Fruit fly (Drosophila melanogaster) whole organism, embryonic: Measurements from ENCODE around the gene Pex11c.

ENCODE experiments used
- Antp ChIP-seq: fragments of 200-800 bp; sonication (Bioruptor generic); optimal IDR thresholded peaks from 3 replicates; lab custom pipeline; 2016; ENCODE audit warnings: missing biosample characterization, missing genetic modification characterization
- Awh ChIP-seq: fragments of 200-800 bp; sonication (Bioruptor generic); IDR thresholded peaks from 2 replicates; pipeline ENCODE4, ENCODE4 v1.3.6; 2022; ENCODE audit warnings: missing biosample characterization, missing genetic modification characterization
- CG10209 ChIP-seq: fragments of 200-800 bp; sonication (Bioruptor generic); optimal IDR thresholded peaks from 3 replicates; lab custom pipeline; 2017; ENCODE audit warnings: missing biosample characterization, mild to moderate bottlenecking, missing genetic modification characterization, missing genetic modification reagents
- CG10979 ChIP-seq: fragments of 200-800 bp; sonication (Bioruptor generic); optimal IDR thresholded peaks from 2 replicates; lab custom pipeline; 2018; ENCODE audit warnings: missing biosample characterization, mild to moderate bottlenecking, missing genetic modification characterization, moderate library complexity
- CG12236 ChIP-seq: fragments of 200-800 bp; sonication (Bioruptor generic); optimal IDR thresholded peaks from 2 replicates; lab custom pipeline; 2016; ENCODE audit warnings: missing biosample characterization, missing genetic modification characterization
- CG12769 ChIP-seq: fragments of 200-800 bp; sonication (Bioruptor generic); optimal IDR thresholded peaks from 2 replicates; lab custom pipeline; 2019; ENCODE audit warnings: missing biosample characterization, mild to moderate bottlenecking, missing genetic modification characterization, moderate library complexity
- CG15479 ChIP-seq: fragments of 200-800 bp; sonication (Bioruptor generic); optimal IDR thresholded peaks from 3 replicates; lab custom pipeline; 2019; ENCODE audit warnings: missing biosample characterization, mild to moderate bottlenecking, missing genetic modification characterization, moderate library complexity
- CG1602 ChIP-seq: fragments of 200-800 bp; sonication (Bioruptor generic); optimal IDR thresholded peaks from 3 replicates; lab custom pipeline; 2016; ENCODE audit warnings: missing biosample characterization, missing genetic modification characterization
- CG16863 ChIP-seq: fragments of 200-800 bp; sonication (Bioruptor generic); optimal IDR thresholded peaks from 3 replicates; lab custom pipeline; 2016; ENCODE audit warnings: missing biosample characterization, missing genetic modification characterization
- CG17359 ChIP-seq: fragments of 200-800 bp; sonication (Bioruptor generic); optimal IDR thresholded peaks from 3 replicates; lab custom pipeline; 2018; ENCODE audit warnings: missing biosample characterization, mild to moderate bottlenecking, missing genetic modification characterization, moderate library complexity
- CG2199 ChIP-seq: fragments of 200-800 bp; sonication (Bioruptor generic); IDR thresholded peaks from 3 replicates; pipeline ENCODE4 v1.3.6; 2022; ENCODE audit warnings: missing biosample characterization, missing genetic modification characterization
- CG31441 ChIP-seq: fragments of 200-800 bp; sonication (Bioruptor generic); IDR thresholded peaks from 2 replicates; pipeline ENCODE4 v1.3.6; 2022; ENCODE audit warnings: missing biosample characterization, missing genetic modification characterization
- CG32532 ChIP-seq: fragments of 200-800 bp; sonication (Bioruptor generic); IDR thresholded peaks from 2 replicates; pipeline ENCODE4 v1.3.6; 2022; ENCODE audit warnings: missing biosample characterization, missing genetic modification characterization
- CG32767 ChIP-seq: fragments of 200-800 bp; sonication (Bioruptor generic); IDR thresholded peaks from 2 replicates; pipeline ENCODE4 v1.3.6; 2022; ENCODE audit warnings: missing biosample characterization, missing genetic modification characterization
- CG34224 ChIP-seq: fragments of 200-800 bp; sonication (Bioruptor generic); IDR thresholded peaks from 3 replicates; pipeline ENCODE4 v1.3.6; 2022; ENCODE audit warnings: missing biosample characterization, missing genetic modification characterization; ENCODE audit not compliant: partially characterized antibody
- CG4328 ChIP-seq: fragments of 200-800 bp; sonication (Bioruptor generic); optimal IDR thresholded peaks from 3 replicates; lab custom pipeline; 2017; ENCODE audit warnings: missing biosample characterization, missing genetic modification reagents, missing genetic modification characterization
- CG4617 ChIP-seq: fragments of 200-800 bp; sonication (Bioruptor generic); optimal IDR thresholded peaks from 3 replicates; lab custom pipeline; 2016; ENCODE audit warnings: missing biosample characterization, missing genetic modification characterization, borderline replicate concordance
- CG4854 ChIP-seq: fragments of 200-800 bp; sonication (Bioruptor generic); optimal IDR thresholded peaks from 2 replicates; lab custom pipeline; 2016; ENCODE audit warnings: missing biosample characterization, missing genetic modification characterization, inconsistent platforms
- CG6272 ChIP-seq: fragments of 200-800 bp; sonication (Bioruptor generic); IDR thresholded peaks from 2 replicates; pipeline ENCODE4 v1.3.6; 2022; ENCODE audit warnings: missing biosample characterization, missing genetic modification characterization
- CG6683 ChIP-seq: fragments of 200-800 bp; sonication (Bioruptor generic); optimal IDR thresholded peaks from 2 replicates; lab custom pipeline; 2017; ENCODE audit warnings: missing biosample characterization, mild to moderate bottlenecking, missing genetic modification characterization, missing genetic modification reagents
- CrebB ChIP-seq: fragments of 200-800 bp; sonication (Bioruptor generic); optimal IDR thresholded peaks from 3 replicates; lab custom pipeline; 2018; ENCODE audit warnings: missing biosample characterization, mild to moderate bottlenecking, missing genetic modification characterization
- Dbx ChIP-seq: fragments of 200-800 bp; sonication (Bioruptor generic); IDR thresholded peaks from 3 replicates; pipeline ENCODE4 v1.3.6; 2022; ENCODE audit warnings: missing biosample characterization, missing genetic modification characterization
- Dek ChIP-seq: fragments of 200-800 bp; sonication (Bioruptor generic); optimal IDR thresholded peaks from 3 replicates; lab custom pipeline; 2019; ENCODE audit warnings: missing biosample characterization, mild to moderate bottlenecking, missing genetic modification characterization, moderate library complexity
- Dfd ChIP-seq, 2 experiments: fragments of >200 bp; optimal IDR thresholded peaks; 2 replicates each; lab custom pipeline; 2017; ENCODE audit warnings: missing biosample characterization in 2 of 2, missing genetic modification characterization in 2 of 2
- Dll ChIP-seq: fragments of 200-800 bp; sonication (Bioruptor generic); IDR thresholded peaks from 4 replicates; pipeline ENCODE4 v1.3.6; 2022; ENCODE audit warnings: missing biosample characterization, missing genetic modification characterization; ENCODE audit not compliant: partially characterized antibody
- Hr51 ChIP-seq, 2 experiments: fragments of 200-800 bp; sonication (Bioruptor generic); optimal IDR thresholded peaks; 2 replicates in 1 of 2; 3 replicates in 1 of 2; lab custom pipeline; 2016 to 2018; ENCODE audit warnings: missing biosample characterization in 2 of 2, missing genetic modification characterization in 2 of 2, mild to moderate bottlenecking in 1 of 2, moderate library complexity in 1 of 2
- Jarid2 ChIP-seq: fragments of 200-800 bp; sonication (Bioruptor generic); optimal IDR thresholded peaks from 3 replicates; lab custom pipeline; 2017; ENCODE audit warnings: mild to moderate bottlenecking, missing biosample characterization, missing genetic modification reagents, missing genetic modification characterization
- Lhr ChIP-seq: fragments of 200-800 bp; sonication (Bioruptor generic); optimal IDR thresholded peaks from 3 replicates; lab custom pipeline; 2017; ENCODE audit warnings: mild to moderate bottlenecking, missing biosample characterization, missing genetic modification reagents, missing genetic modification characterization
- Mad ChIP-seq: fragments of 200-800 bp; sonication (Bioruptor generic); optimal IDR thresholded peaks from 2 replicates; lab custom pipeline; 2016; ENCODE audit warnings: missing biosample characterization, missing genetic modification characterization
- Mrtf ChIP-seq: fragments of 200-800 bp; sonication (Bioruptor generic); IDR thresholded peaks from 3 replicates; pipeline ENCODE4 v1.3.6; 2022; ENCODE audit warnings: missing biosample characterization, missing genetic modification characterization
- Sox100B ChIP-seq: fragments of 200-800 bp; sonication (Bioruptor generic); optimal IDR thresholded peaks from 3 replicates; lab custom pipeline; 2018; ENCODE audit warnings: missing biosample characterization, mild to moderate bottlenecking, missing genetic modification characterization
- TFAM ChIP-seq: fragments of 200-800 bp; sonication (Bioruptor generic); optimal IDR thresholded peaks from 2 replicates; lab custom pipeline; 2017; ENCODE audit warnings: missing biosample characterization, missing genetic modification characterization, inconsistent platforms
- Taf1 ChIP-seq: fragments of 200-800 bp; sonication (Bioruptor generic); IDR thresholded peaks from 2 replicates; pipeline ENCODE4 v1.3.6; 2022; ENCODE audit warnings: missing biosample characterization, missing genetic modification characterization
- Usf ChIP-seq: fragments of 200-800 bp; sonication (Bioruptor generic); optimal IDR thresholded peaks from 2 replicates; lab custom pipeline; 2017; ENCODE audit warnings: missing genotype, missing biosample characterization, missing genetic modification characterization
- Vsx1 ChIP-seq: fragments of 200-800 bp; sonication (Bioruptor generic); optimal IDR thresholded peaks from 2 replicates; lab custom pipeline; 2017; ENCODE audit warnings: missing biosample characterization, mild to moderate bottlenecking, missing genetic modification characterization, missing genetic modification reagents
- az2 ChIP-seq: fragments of 200-800 bp; sonication (Bioruptor generic); optimal IDR thresholded peaks from 3 replicates; lab custom pipeline; 2016; ENCODE audit warnings: missing biosample characterization, missing genetic modification characterization
- bsh ChIP-seq, 2 experiments: fragments of 200-800 bp; sonication (Bioruptor generic); optimal IDR thresholded peaks; 2 replicates each; lab custom pipeline; 2017 to 2018; ENCODE audit warnings: mild to moderate bottlenecking in 2 of 2, missing biosample characterization in 2 of 2, missing genetic modification characterization in 2 of 2, moderate library complexity in 1 of 2
- chif ChIP-seq, 2 experiments: fragments of 200-800 bp; sonication (Bioruptor generic); optimal IDR thresholded peaks; 3 replicates each; lab custom pipeline; 2016; ENCODE audit warnings: missing biosample characterization in 2 of 2, missing genetic modification characterization in 2 of 2
- ftz-f1 ChIP-seq: fragments of 200-800 bp; sonication (Bioruptor generic); optimal IDR thresholded peaks from 2 replicates; lab custom pipeline; 2016; ENCODE audit warnings: missing biosample characterization, missing genetic modification characterization
- gsb ChIP-seq: fragments of 200-800 bp; sonication (Bioruptor generic); IDR thresholded peaks from 2 replicates; pipeline ENCODE4 v1.3.6; 2022; ENCODE audit warnings: missing biosample characterization, missing genetic modification characterization
- inv ChIP-seq: fragments of 200-800 bp; sonication (Bioruptor generic); IDR thresholded peaks from 2 replicates; pipeline ENCODE4 v1.3.6; 2022; ENCODE audit warnings: missing biosample characterization, missing genetic modification characterization; ENCODE audit not compliant: partially characterized antibody
- maf-S ChIP-seq: fragments of 200-800 bp; sonication (Bioruptor generic); optimal IDR thresholded peaks from 2 replicates; lab custom pipeline; 2016; ENCODE audit warnings: missing biosample characterization, missing genetic modification characterization
- nmo ChIP-seq: fragments of 200-800 bp; sonication (Bioruptor generic); optimal IDR thresholded peaks from 2 replicates; lab custom pipeline; 2018; ENCODE audit warnings: missing biosample characterization, mild to moderate bottlenecking, missing genetic modification characterization, moderate library complexity
- psq ChIP-seq: fragments of 200-800 bp; sonication (Bioruptor generic); optimal IDR thresholded peaks from 2 replicates; lab custom pipeline; 2017; ENCODE audit warnings: missing biosample characterization, missing genetic modification characterization
- salm ChIP-seq: fragments of 200-800 bp; sonication (Bioruptor generic); optimal IDR thresholded peaks from 2 replicates; lab custom pipeline; 2018; ENCODE audit warnings: missing biosample characterization, mild to moderate bottlenecking, missing genetic modification characterization
- sr ChIP-seq: fragments of 200-800 bp; sonication (Bioruptor generic); IDR thresholded peaks from 3 replicates; pipeline ENCODE4 v1.3.6; 2022; ENCODE audit warnings: missing biosample characterization, missing genetic modification characterization
- twi ChIP-seq: fragments of 200-800 bp; optimal IDR thresholded peaks from 2 replicates; lab custom pipeline; 2019; ENCODE audit warnings: missing biosample characterization, mild to moderate bottlenecking, missing genetic modification characterization, moderate library complexity
- wek ChIP-seq: fragments of 200-800 bp; sonication (Bioruptor generic); optimal IDR thresholded peaks from 3 replicates; lab custom pipeline; 2018; ENCODE audit warnings: missing biosample characterization, mild to moderate bottlenecking, missing genetic modification characterization, moderate library complexity
- zfh2 ChIP-seq: fragments of 200-800 bp; sonication (Bioruptor generic); optimal IDR thresholded peaks from 2 replicates; lab custom pipeline; 2016; ENCODE audit warnings: missing biosample characterization, missing genetic modification characterization

The Pex11c gene

dm6 chr3R:23251256-23251655 is 6.9 kb upstream of the Pex11c start, which contains the start of the genes Rad60 and EloA (continued):
- TF ChIP-seq CG4854 (peak; percentile 74), twi (tag; lab: Kevin White, UChicago) (peak; percentile 55), CG32767 (GFP tag; lab: Robert Waterston, UW) (peak; percentile 61; the same call in 1 of the 2 replicates), Awh (peak; percentile 68), CG6272 (peak; percentile 42; the same call in 1 of the 2 replicates), CG34224 (GFP tag; lab: Robert Waterston, UW) (peak; percentile 64), CG4328 (peak; percentile 50), inv (GFP tag; lab: Robert Waterston, UW) (peak; percentile 37), Dbx (GFP tag; lab: Robert Waterston, UW) (peak; percentile 78; the same call in 2 of the 3 replicates), sr (GFP tag; lab: Robert Waterston, UW) (no peak), psq (peak; percentile 22), gsb (GFP tag; lab: Robert Waterston, UW) (no peak), Vsx1 (GFP tag; lab: Kevin White, UChicago) (no peak), Dll (peak; percentile 79; the same call in 3 of the 4 replicates), CG6683 (GFP tag; lab: Kevin White, UChicago) (peak; percentile 13), CG16863 (peak; percentile 71), Hr51 (GFP tag; optimal IDR thresholded peaks at IDR 0.05; lab: Kevin White, UChicago) (peak; percentile 68 to 73), Usf (GFP tag; lab: Kevin White, UChicago) (no peak), az2 (peak; percentile 83), ftz-f1 (peak; percentile 77), wek (peak; percentile 65), CG1602 (GFP tag; lab: Kevin White, UChicago) (peak; percentile 63), Dek (tag; lab: Kevin White, UChicago) (no peak), CG32532 (peak; percentile 77), CG10979 (tag; lab: Kevin White, UChicago) (peak; percentile 65), Jarid2 (GFP tag; lab: Kevin White, UChicago) (peak; percentile 53), TFAM (no peak), CG4617 (GFP tag; lab: Kevin White, UChicago) (peak; percentile 95), CG17359 (tag; lab: Kevin White, UChicago) (peak; percentile 60), CG10209 (GFP tag; lab: Kevin White, UChicago) (peak; percentile 55), Antp (peak; percentile 91), CrebB (peak; percentile 74), Mrtf (GFP tag; lab: Robert Waterston, UW) (peak; percentile 31; the same call in 1 of the 3 replicates), nmo (GFP tag; lab: Kevin White, UChicago) (peak; percentile 80), CG12769 (tag; lab: Kevin White, UChicago) (peak; percentile 80), CG2199 (GFP tag; lab: Robert Waterston, UW) (peak; percentile 71; the same call in 1 of the 3 replicates), zfh2 (GFP tag; lab: Kevin White, UChicago) (peak; percentile 85), Sox100B (GFP tag; lab: Kevin White, UChicago) (peak; percentile 49), maf-S (GFP tag; lab: Kevin White, UChicago) (peak; percentile 85), CG31441 (peak; percentile 63), chif (GFP tag; optimal IDR thresholded peaks at IDR 0.05; lab: Kevin White, UChicago) (peak; percentile 82 to 85), bsh (GFP tag; optimal IDR thresholded peaks at IDR 0.05; lab: Kevin White, UChicago) (peak in 1 of 2 experiments; percentile 71), Dfd (GFP tag; optimal IDR thresholded peaks at IDR 0.05; lab: Kevin White, UChicago) (no peak), CG15479 (GFP tag; lab: Kevin White, UChicago) (no peak), Lhr (GFP tag; lab: Kevin White, UChicago) (peak; percentile 67), CG12236 (GFP tag; lab: Kevin White, UChicago) (peak; percentile 64), Taf1 (GFP tag; lab: Robert Waterston, UW) (0 out of 2 replicates have a peak, but pooled peaks have one; percentile 34), Mad (peak; percentile 79), salm (peak; percentile 39)
